Fruit fly (Drosophila melanogaster) S2 (cell line): ENCODE measurements around the gene CG5921.

Experiments
- CG8478 ChIP-seq: fragments of >200 bp; optimal IDR thresholded peaks from 2 replicates; lab custom pipeline; 2018
- CTCF ChIP-seq, 2 experiments: fragments of >200 bp; optimal IDR thresholded peaks; 2 replicates each; lab custom pipeline; 2018

- no peak for TF ChIP-seq CTCF (optimal IDR thresholded peaks at IDR 0.05; lab: Kevin White, UChicago)
- TF ChIP-seq CG8478 (lab: Kevin White, UChicago) = no peak
Observed at dm6 chrX:6024638-6025037, 26.0 kb upstream of the CG5921 start.
